ENCODE assay signal across 1 fruit fly cellular context in the genomic region with DNA sequence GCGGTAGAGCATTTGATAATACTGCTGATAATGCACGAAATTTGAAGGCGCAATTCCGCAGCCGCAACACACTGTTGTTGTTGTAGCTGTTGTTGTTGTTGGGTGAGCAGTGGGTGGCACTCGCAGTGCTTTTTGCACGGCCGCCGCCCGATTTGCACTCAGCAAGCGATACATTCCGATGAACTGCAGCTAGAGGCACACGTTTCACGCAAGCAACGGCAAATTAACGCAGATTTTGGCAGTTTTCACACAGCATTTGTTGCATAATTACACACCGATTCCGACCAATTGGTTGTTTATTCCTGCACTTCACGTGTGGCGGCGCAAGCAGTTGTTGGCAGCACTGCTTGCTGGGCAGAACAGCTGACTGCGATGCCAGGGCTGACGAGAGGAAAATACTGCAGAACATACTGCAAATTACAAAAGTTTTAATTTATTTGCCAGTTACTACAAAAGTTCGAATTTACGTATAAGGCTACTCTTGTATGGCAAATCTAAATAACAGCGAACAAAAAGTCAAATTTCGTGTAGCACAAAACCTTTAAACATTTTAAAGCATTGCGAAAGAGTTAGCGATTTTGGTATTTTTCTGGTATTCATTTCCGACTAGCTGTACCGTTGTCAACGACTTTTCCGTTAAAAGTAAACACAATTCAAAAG.
A peak's percentile ranks its signal among the peaks of the same experiment; 100 is the strongest.
TF ChIP-seq lines count a peak whose summit lies in the region.

Gene PolrMT, minus strand, starts transcription at position 345 of the 660 bp plus-strand sequence.
Gene CG14339, plus strand, starts transcription at position 512 of the 660 bp plus-strand sequence.

TF ChIP-seq in whole organism, embryonic, 481 proteins besides CTCF, POLR2A, EP300 and RAD21 (continued from another document):
- no peak for TF ChIP-seq D19B (GFP tag; optimal IDR thresholded peaks at IDR 0.05; lab: Kevin White, UChicago)
- no peak for TF ChIP-seq Blimp-1 (GFP tag; optimal IDR thresholded peaks at IDR 0.05; lab: Kevin White, UChicago)
- no peak for TF ChIP-seq CG18764 (GFP tag; optimal IDR thresholded peaks at IDR 0.05; lab: Kevin White, UChicago)
- no peak for TF ChIP-seq schlank (tag; optimal IDR thresholded peaks at IDR 0.05; lab: Kevin White, UChicago)
- no peak for TF ChIP-seq CG4404 (GFP tag; IDR thresholded peaks at IDR 0.05; lab: Robert Waterston, UW)
- TF ChIP-seq CG1024 (GFP tag; IDR thresholded peaks at IDR 0.05; lab: Robert Waterston, UW), result no peak
- peak; percentile 2 for TF ChIP-seq Neu2 (GFP tag; optimal IDR thresholded peaks at IDR 0.05; lab: Kevin White, UChicago; ENCODE audit: borderline replicate concordance)
- peak; percentile 95 for TF ChIP-seq YL-1 (GFP tag; optimal IDR thresholded peaks at IDR 0.05; lab: Kevin White, UChicago)
- TF ChIP-seq gce (GFP tag; IDR thresholded peaks at IDR 0.05; lab: Robert Waterston, UW), result no peak
- TF ChIP-seq CG4854 (GFP tag; optimal IDR thresholded peaks at IDR 0.05; lab: Kevin White, UChicago), result no peak
- TF ChIP-seq BtbVII (GFP tag; optimal IDR thresholded peaks at IDR 0.05; lab: Kevin White, UChicago), result no peak
- no peak for TF ChIP-seq klu (GFP tag; IDR thresholded peaks at IDR 0.05; lab: Robert Waterston, UW)
- no peak for TF ChIP-seq eve (GFP tag; optimal IDR thresholded peaks at IDR 0.05; lab: Kevin White, UChicago)
- peak; percentile 35 for TF ChIP-seq Hr3 (GFP tag; optimal IDR thresholded peaks at IDR 0.05; lab: Kevin White, UChicago)
- no peak for TF ChIP-seq kah (GFP tag; optimal IDR thresholded peaks at IDR 0.05; lab: Kevin White, UChicago)
- TF ChIP-seq Dek (tag; optimal IDR thresholded peaks at IDR 0.05; lab: Kevin White, UChicago), result no peak
- peak; percentile 43 for TF ChIP-seq Sox102F (GFP tag; optimal IDR thresholded peaks at IDR 0.05; lab: Kevin White, UChicago)
- no peak for TF ChIP-seq scrt (GFP tag; optimal IDR thresholded peaks at IDR 0.05; lab: Kevin White, UChicago)
- TF ChIP-seq stwl (tag; optimal IDR thresholded peaks at IDR 0.05; lab: Kevin White, UChicago), result peak; percentile 37
- no peak for TF ChIP-seq CG7357 (GFP tag; IDR thresholded peaks at IDR 0.05; lab: Robert Waterston, UW)
- no peak for TF ChIP-seq hth (optimal IDR thresholded peaks at IDR 0.05; lab: Kevin White, UChicago)
- TF ChIP-seq HmgD (GFP tag; optimal IDR thresholded peaks at IDR 0.05; lab: Kevin White, UChicago), result peak; percentile 73
- TF ChIP-seq CG12219 (GFP tag; optimal IDR thresholded peaks at IDR 0.05; lab: Kevin White, UChicago), result no peak
- TF ChIP-seq CG6689 (GFP tag; IDR thresholded peaks at IDR 0.05; lab: Robert Waterston, UW), result no peak
- TF ChIP-seq CG14050 (GFP tag; IDR thresholded peaks at IDR 0.05; lab: Robert Waterston, UW), result no peak
- no peak for TF ChIP-seq Hr78 (GFP tag; optimal IDR thresholded peaks at IDR 0.05; lab: Kevin White, UChicago)
- no peak for TF ChIP-seq CG12744 (GFP tag; optimal IDR thresholded peaks at IDR 0.05; lab: Kevin White, UChicago)
- TF ChIP-seq gfzf (GFP tag; optimal IDR thresholded peaks at IDR 0.05; lab: Kevin White, UChicago), result peak; percentile 61
- TF ChIP-seq emc (GFP tag; optimal IDR thresholded peaks at IDR 0.05; lab: Kevin White, UChicago), result no peak
- no peak for TF ChIP-seq CG6791 (GFP tag; IDR thresholded peaks at IDR 0.05; lab: Robert Waterston, UW; ENCODE audit: partially characterized antibody)
- TF ChIP-seq CG4617 (GFP tag; optimal IDR thresholded peaks at IDR 0.05; lab: Kevin White, UChicago; ENCODE audit: borderline replicate concordance), result peak; percentile 76
- no peak for TF ChIP-seq sob (GFP tag; IDR thresholded peaks at IDR 0.05; lab: Robert Waterston, UW)
- TF ChIP-seq Antp (GFP tag; optimal IDR thresholded peaks at IDR 0.05; lab: Kevin White, UChicago), result peak; percentile 10
- TF ChIP-seq ERR (GFP tag; optimal IDR thresholded peaks at IDR 0.05; lab: Kevin White, UChicago), result no peak
- TF ChIP-seq fd102C (GFP tag; optimal IDR thresholded peaks at IDR 0.05; lab: Kevin White, UChicago), result no peak
- no peak for TF ChIP-seq CG13296 (GFP tag; optimal IDR thresholded peaks at IDR 0.05; lab: Kevin White, UChicago)
- peak; percentile 15 for TF ChIP-seq CG12942 (GFP tag; optimal IDR thresholded peaks at IDR 0.05; lab: Kevin White, UChicago)
- TF ChIP-seq bab2 (GFP tag; optimal IDR thresholded peaks at IDR 0.05; lab: Kevin White, UChicago), result no peak
- TF ChIP-seq Ada2b (GFP tag; IDR thresholded peaks at IDR 0.05; lab: Robert Waterston, UW), result no peak
- peak; percentile 89 for TF ChIP-seq Med (GFP tag; lab: Kevin White, UChicago)
- TF ChIP-seq disco-r (GFP tag; optimal IDR thresholded peaks at IDR 0.05; lab: Kevin White, UChicago), result no peak
- TF ChIP-seq pros (GFP tag; optimal IDR thresholded peaks at IDR 0.05; lab: Kevin White, UChicago), result no peak
- TF ChIP-seq wdn (GFP tag; IDR thresholded peaks at IDR 0.05; lab: Robert Waterston, UW), result no peak
- no peak for TF ChIP-seq CG31441 (GFP tag; IDR thresholded peaks at IDR 0.05; lab: Robert Waterston, UW)
- TF ChIP-seq h (optimal IDR thresholded peaks at IDR 0.05; lab: Kevin White, UChicago), result no peak
- no peak for TF ChIP-seq btn (GFP tag; optimal IDR thresholded peaks at IDR 0.05; lab: Kevin White, UChicago)
- no peak for TF ChIP-seq ranshi (GFP tag; IDR thresholded peaks at IDR 0.05; lab: Robert Waterston, UW)
- TF ChIP-seq CG2129 (GFP tag; IDR thresholded peaks at IDR 0.05; lab: Robert Waterston, UW; ENCODE audit: partially characterized antibody), result no peak
- peak; percentile 12; the same call in 1 of the 3 replicates for TF ChIP-seq Opbp (GFP tag; IDR thresholded peaks at IDR 0.05; lab: Robert Waterston, UW; ENCODE audit: partially characterized antibody)
- peak; percentile 33 for TF ChIP-seq pum (GFP tag; optimal IDR thresholded peaks at IDR 0.05; lab: Kevin White, UChicago)
- TF ChIP-seq Sin3A (optimal IDR thresholded peaks at IDR 0.05; lab: Kevin White, UChicago), result peak; percentile 85
- TF ChIP-seq CG17385 (GFP tag; optimal IDR thresholded peaks at IDR 0.05; lab: Kevin White, UChicago), result no peak
- TF ChIP-seq ssp (GFP tag; IDR thresholded peaks at IDR 0.05; lab: Robert Waterston, UW), result no peak
- no peak for TF ChIP-seq Six4 (GFP tag; optimal IDR thresholded peaks at IDR 0.05; lab: Kevin White, UChicago)
- TF ChIP-seq chn (GFP tag; optimal IDR thresholded peaks at IDR 0.05; lab: Kevin White, UChicago), result peak; percentile 74
- TF ChIP-seq CG17359 (tag; optimal IDR thresholded peaks at IDR 0.05; lab: Kevin White, UChicago), result no peak
- TF ChIP-seq Sry-δ (GFP tag; optimal IDR thresholded peaks at IDR 0.05; lab: Kevin White, UChicago), result peak; percentile 36
- TF ChIP-seq fu2 (GFP tag; optimal IDR thresholded peaks at IDR 0.05; lab: Kevin White, UChicago), result peak; percentile 39
- peak; percentile 4 for TF ChIP-seq CG33557 (GFP tag; optimal IDR thresholded peaks at IDR 0.05; lab: Kevin White, UChicago)
- TF ChIP-seq CG11723 (GFP tag; optimal IDR thresholded peaks at IDR 0.05; lab: Kevin White, UChicago), result no peak
- no peak for TF ChIP-seq CG8765 (GFP tag; IDR thresholded peaks at IDR 0.05; lab: Robert Waterston, UW)
- TF ChIP-seq Xrp1 (GFP tag; IDR thresholded peaks at IDR 0.05; lab: Robert Waterston, UW), result 0 out of 2 replicates have a peak, but pooled peaks have one; percentile 15
- TF ChIP-seq fd64A (GFP tag; optimal IDR thresholded peaks at IDR 0.05; lab: Kevin White, UChicago), result no peak
- peak; percentile 51 for TF ChIP-seq mam (GFP tag; optimal IDR thresholded peaks at IDR 0.05; lab: Kevin White, UChicago)
- TF ChIP-seq tgo (GFP tag; IDR thresholded peaks at IDR 0.05; lab: Robert Waterston, UW), result no peak
- TF ChIP-seq luna (GFP tag; optimal IDR thresholded peaks at IDR 0.05; lab: Kevin White, UChicago), result peak; percentile 48
- TF ChIP-seq croc (GFP tag; conservative IDR thresholded peaks at IDR 0.05; lab: Robert Waterston, UW), result no peak; the same call in 2 of the 3 replicates
- TF ChIP-seq phol (tag; optimal IDR thresholded peaks at IDR 0.05; lab: Kevin White, UChicago), result peak; percentile 38
- peak; percentile 46 for TF ChIP-seq ems (GFP tag; optimal IDR thresholded peaks at IDR 0.05; lab: Kevin White, UChicago)
- peak; percentile 95 for TF ChIP-seq dm (GFP tag; optimal IDR thresholded peaks at IDR 0.05; lab: Kevin White, UChicago)
- no peak for TF ChIP-seq CG3065 (GFP tag; optimal IDR thresholded peaks at IDR 0.05; lab: Kevin White, UChicago)
- 0 out of 2 replicates have a peak, but pooled peaks have one; percentile 25 for TF ChIP-seq NFAT (GFP tag; IDR thresholded peaks at IDR 0.05; lab: Robert Waterston, UW)
- TF ChIP-seq tap (tag; optimal IDR thresholded peaks at IDR 0.05; lab: Kevin White, UChicago), result no peak
- peak; percentile 49 for TF ChIP-seq Xbp1 (GFP tag; optimal IDR thresholded peaks at IDR 0.05; lab: Kevin White, UChicago)
- no peak for TF ChIP-seq odd (GFP tag; optimal IDR thresholded peaks at IDR 0.05; lab: Kevin White, UChicago)
- peak; percentile 52 for TF ChIP-seq CG8944 (GFP tag; optimal IDR thresholded peaks at IDR 0.05; lab: Kevin White, UChicago)
- no peak for TF ChIP-seq ind (GFP tag; optimal IDR thresholded peaks at IDR 0.05; lab: Kevin White, UChicago)
- TF ChIP-seq toy (GFP tag; IDR thresholded peaks at IDR 0.05; lab: Robert Waterston, UW), result no peak
- TF ChIP-seq CG32532 (GFP tag; IDR thresholded peaks at IDR 0.05; lab: Robert Waterston, UW), result no peak
- no peak for TF ChIP-seq HLH4C (GFP tag; IDR thresholded peaks at IDR 0.05; lab: Robert Waterston, UW; ENCODE audit: partially characterized antibody)
- peak; percentile 29 for TF ChIP-seq pho (GFP tag; optimal IDR thresholded peaks at IDR 0.05; lab: Kevin White, UChicago)
- no peak for TF ChIP-seq Gsc (GFP tag; IDR thresholded peaks at IDR 0.05; lab: Robert Waterston, UW)
- TF ChIP-seq ham (GFP tag; IDR thresholded peaks at IDR 0.05; lab: Robert Waterston, UW), result no peak
- peak; percentile 40 for TF ChIP-seq lilli (GFP tag; optimal IDR thresholded peaks at IDR 0.05; lab: Kevin White, UChicago)
- TF ChIP-seq MESR4 (GFP tag; optimal IDR thresholded peaks at IDR 0.05; lab: Kevin White, UChicago), result peak; percentile 72
- no peak for TF ChIP-seq CG10321 (GFP tag; IDR thresholded peaks at IDR 0.05; lab: Robert Waterston, UW)
- no peak for TF ChIP-seq Bgb (GFP tag; IDR thresholded peaks at IDR 0.05; lab: Robert Waterston, UW; ENCODE audit: partially characterized antibody)
- no peak for TF ChIP-seq br (optimal IDR thresholded peaks at IDR 0.05; lab: Kevin White, UChicago)
- TF ChIP-seq otp (GFP tag; IDR thresholded peaks at IDR 0.05; lab: Robert Waterston, UW), result no peak
- TF ChIP-seq slou (GFP tag; optimal IDR thresholded peaks at IDR 0.05; lab: Kevin White, UChicago), result no peak
- no peak for TF ChIP-seq CG31224 (GFP tag; IDR thresholded peaks at IDR 0.05; lab: Robert Waterston, UW)
